Worm (Caenorhabditis elegans) whole organism, L2 larva: Measurements from ENCODE around the gene rpl-16.

Experiments
- C34F6.9 ChIP-seq: fragments of 150-350 bp; optimal IDR thresholded peaks from 2 replicates; lab custom pipeline; 2014; ENCODE audit warnings: missing biosample characterization, missing genetic modification characterization
- F13H6.1 ChIP-seq: sonication (generic microtip); optimal IDR thresholded peaks from 2 replicates; lab custom pipeline; 2016; ENCODE audit warnings: missing genetic modification characterization, missing compliant biosample characterization
- Y55F3AM.14 ChIP-seq: fragments of 200-800 bp; sonication (Bioruptor generic); optimal IDR thresholded peaks from 2 replicates; lab custom pipeline; 2018; ENCODE audit warnings: mild to moderate bottlenecking, missing genetic modification characterization, missing compliant biosample characterization
- ZK546.5 ChIP-seq: sonication (generic microtip); optimal IDR thresholded peaks from 2 replicates; lab custom pipeline; 2017; ENCODE audit warnings: missing biosample characterization, missing genetic modification characterization
- alr-1 ChIP-seq: fragments of 150-350 bp; optimal IDR thresholded peaks from 2 replicates; lab custom pipeline; 2014; ENCODE audit warnings: missing biosample characterization, missing genetic modification characterization
- aly-2 ChIP-seq: fragments of 150-350 bp; optimal IDR thresholded peaks from 2 replicates; lab custom pipeline; 2014; ENCODE audit warnings: missing biosample characterization, missing genetic modification characterization
- ama-1 ChIP-seq: fragments of 150-350 bp; optimal IDR thresholded peaks from 2 replicates; lab custom pipeline; 2018; ENCODE audit warnings: inconsistent platforms
- ceh-16 ChIP-seq: fragments of 150-350 bp; optimal IDR thresholded peaks from 2 replicates; lab custom pipeline; 2014; ENCODE audit warnings: missing biosample characterization, missing genetic modification characterization
- egl-27 ChIP-seq: sonication (generic microtip); optimal IDR thresholded peaks from 3 replicates; lab custom pipeline; 2017; ENCODE audit warnings: missing biosample characterization, missing genetic modification reagents, missing genetic modification characterization
- elt-1 ChIP-seq: fragments of 150-350 bp; optimal IDR thresholded peaks from 2 replicates; lab custom pipeline; 2014; ENCODE audit warnings: missing biosample characterization, missing genetic modification characterization
- elt-3 ChIP-seq: sonication (generic microtip); optimal IDR thresholded peaks from 2 replicates; lab custom pipeline; 2017; ENCODE audit warnings: missing biosample characterization, missing genetic modification characterization
- fos-1 ChIP-seq: fragments of 150-350 bp; optimal IDR thresholded peaks from 2 replicates; lab custom pipeline; 2014; ENCODE audit warnings: missing biosample characterization, missing genetic modification characterization
- lin-11 ChIP-seq: fragments of 150-350 bp; sonication (generic microtip); optimal IDR thresholded peaks from 2 replicates; lab custom pipeline; 2014; ENCODE audit warnings: missing biosample characterization, missing genetic modification characterization, inconsistent platforms, mixed read lengths
- lin-39 ChIP-seq: fragments of 150-350 bp; optimal IDR thresholded peaks from 2 replicates; lab custom pipeline; 2014; ENCODE audit warnings: missing biosample characterization, missing genetic modification reagents, missing genetic modification characterization
- lsy-2 ChIP-seq, 2 experiments: fragments of 150-350 bp in 1 of 2; sonication (generic microtip) in 1 of 2; optimal IDR thresholded peaks; 2 replicates each; lab custom pipeline; 2014 to 2017; ENCODE audit warnings: missing biosample characterization in 2 of 2, missing genetic modification characterization in 2 of 2
- mab-5 ChIP-seq: fragments of 150-350 bp; optimal IDR thresholded peaks from 2 replicates; lab custom pipeline; 2014; ENCODE audit warnings: missing biosample characterization, missing genetic modification characterization
- mbf-1 ChIP-seq: sonication (generic microtip); optimal IDR thresholded peaks from 2 replicates; lab custom pipeline; 2017; ENCODE audit warnings: missing biosample characterization, missing genetic modification characterization
- nhr-10 ChIP-seq: sonication (generic microtip); optimal IDR thresholded peaks from 2 replicates; lab custom pipeline; 2017; ENCODE audit warnings: missing biosample characterization, missing genetic modification characterization
- nhr-12 ChIP-seq: fragments of 150-350 bp; optimal IDR thresholded peaks from 2 replicates; lab custom pipeline; 2014; ENCODE audit warnings: missing biosample characterization, missing genetic modification characterization
- nhr-21 ChIP-seq: fragments of 150-350 bp; optimal IDR thresholded peaks from 2 replicates; lab custom pipeline; 2014; ENCODE audit warnings: missing biosample characterization, missing genetic modification characterization
- nhr-237 ChIP-seq: fragments of 150-350 bp; optimal IDR thresholded peaks from 2 replicates; lab custom pipeline; 2014; ENCODE audit warnings: missing biosample characterization, missing genetic modification characterization
- nhr-25 ChIP-seq: fragments of 150-350 bp; sonication (generic microtip); optimal IDR thresholded peaks from 3 replicates; lab custom pipeline; 2014; ENCODE audit warnings: missing biosample characterization, missing genetic modification characterization
- nhr-6 ChIP-seq: fragments of 150-350 bp; optimal IDR thresholded peaks from 2 replicates; lab custom pipeline; 2014; ENCODE audit warnings: missing biosample characterization, missing genetic modification characterization
- nhr-77 ChIP-seq: fragments of 150-350 bp; optimal IDR thresholded peaks from 2 replicates; lab custom pipeline; 2014; ENCODE audit warnings: missing biosample characterization, missing genetic modification characterization
- peb-1 ChIP-seq: fragments of 150-350 bp; optimal IDR thresholded peaks from 2 replicates; lab custom pipeline; 2014; ENCODE audit warnings: missing biosample characterization, missing genetic modification characterization
- skn-1 ChIP-seq: sonication (generic microtip); optimal IDR thresholded peaks from 2 replicates; lab custom pipeline; 2017; ENCODE audit warnings: missing biosample characterization, missing genetic modification characterization
- sma-3 ChIP-seq: sonication (generic microtip); optimal IDR thresholded peaks from 2 replicates; lab custom pipeline; 2016; ENCODE audit warnings: missing genetic modification reagents, missing genetic modification characterization, missing compliant biosample characterization
- sma-9 ChIP-seq, 2 experiments: fragments of 150-350 bp in 1 of 2; sonication (generic microtip) in 1 of 2; optimal IDR thresholded peaks; 2 replicates each; lab custom pipeline; 2014 to 2016; ENCODE audit warnings: missing genetic modification characterization in 2 of 2, mild to moderate bottlenecking in 1 of 2, missing biosample characterization in 1 of 2, missing compliant biosample characterization in 1 of 2, missing genetic modification reagents in 1 of 2, moderate library complexity in 1 of 2
- snpc-4 ChIP-seq: fragments of 150-350 bp; optimal IDR thresholded peaks from 2 replicates; lab custom pipeline; 2014; ENCODE audit warnings: missing biosample characterization, missing genetic modification characterization
- unc-55 ChIP-seq: fragments of 150-350 bp; sonication (generic microtip); optimal IDR thresholded peaks from 3 replicates; lab custom pipeline; 2014; ENCODE audit warnings: missing biosample characterization, missing genetic modification reagents, missing genetic modification characterization
- unc-62 ChIP-seq: fragments of 150-350 bp; optimal IDR thresholded peaks from 2 replicates; lab custom pipeline; 2014; ENCODE audit warnings: missing biosample characterization, missing genetic modification reagents, missing genetic modification characterization
- zag-1 ChIP-seq: fragments of 150-350 bp; optimal IDR thresholded peaks from 2 replicates; lab custom pipeline; 2014; ENCODE audit warnings: missing biosample characterization, missing genetic modification characterization
- ztf-1 ChIP-seq: fragments of 200-800 bp; sonication (Bioruptor generic); conservative IDR thresholded peaks from 2 replicates; pipeline ENCODE4 v1.3.6; 2022; ENCODE audit warnings: missing genetic modification characterization, missing compliant biosample characterization
- ztf-4 ChIP-seq: fragments of 150-350 bp; optimal IDR thresholded peaks from 2 replicates; lab custom pipeline; 2014; ENCODE audit warnings: missing biosample characterization, missing genetic modification characterization

rpl-16 gene

ce11 chrIII:3503286-3503685, at the start of gene rpl-16:
TSS of gene rpl-16 (minus strand) at chrIII:3503604.
- TF ChIP-seq fos-1 (tag; lab: Kevin White, UChicago) (no peak), unc-62 (GFP tag; lab: Kevin White, UChicago) (no peak), ama-1 (lab: Kevin White, UChicago) (no peak), egl-27 (tag; lab: Kevin White, UChicago) (no peak), lsy-2 (tag; optimal IDR thresholded peaks at IDR 0.05; lab: Kevin White, UChicago) (no peak), peb-1 (no peak), sma-9 (GFP tag; optimal IDR thresholded peaks at IDR 0.05; lab: Kevin White, UChicago) (no peak), sma-9 (tag; optimal IDR thresholded peaks at IDR 0.05; lab: Kevin White, UChicago) (no peak), snpc-4 (tag; lab: Kevin White, UChicago) (no peak), nhr-237 (tag; lab: Kevin White, UChicago) (no peak)
- TF ChIP-seq, all 48 proteins: peak for 0

- no peak for TF ChIP-seq zag-1 (tag; lab: Kevin White, UChicago)
- TF ChIP-seq sma-3 (GFP tag; lab: Kevin White, UChicago): no peak
- TF ChIP-seq nhr-77 (tag; lab: Kevin White, UChicago): no peak
- TF ChIP-seq aly-2: no peak
- no peak for TF ChIP-seq lin-11
- TF ChIP-seq, all 48 proteins: peak for 0
Measured at ce11 chrIII:3550364-3550763, 47.0 kb upstream of the rpl-16 start.

- TF ChIP-seq Y55F3AM.14 (GFP tag; lab: Kevin White, UChicago) (no peak), skn-1 (tag; lab: Kevin White, UChicago) (no peak), nhr-12 (tag; lab: Kevin White, UChicago) (no peak), egl-27 (tag; lab: Kevin White, UChicago) (no peak), nhr-10 (no peak), snpc-4 (tag; lab: Kevin White, UChicago) (no peak), ztf-4 (tag; lab: Kevin White, UChicago) (no peak), unc-55 (no peak), elt-3 (tag; lab: Kevin White, UChicago) (no peak), elt-1 (tag; lab: Kevin White, UChicago) (no peak), F13H6.1 (tag; lab: Kevin White, UChicago) (no peak), ztf-1 (GFP tag; lab: Robert Waterston, UW) (no peak), ama-1 (lab: Kevin White, UChicago) (no peak), lin-39 (tag; lab: Kevin White, UChicago) (no peak), ceh-16 (tag; lab: Kevin White, UChicago) (no peak)
Measured at ce11 chrIII:3549750-3550149, 46.3 kb upstream of the rpl-16 start, which contains the start of gene C54C6.5. TSS of gene C54C6.5 (minus strand) at chrIII:3549850.

- no peak for TF ChIP-seq lin-39 (tag; lab: Kevin White, UChicago)
- TF ChIP-seq mbf-1 (tag; lab: Kevin White, UChicago): no peak
- TF ChIP-seq C34F6.9: no peak
- TF ChIP-seq fos-1 (tag; lab: Kevin White, UChicago): no peak
- no peak for TF ChIP-seq ZK546.5 (tag; lab: Kevin White, UChicago)
- TF ChIP-seq nhr-21: no peak
- no peak for TF ChIP-seq mab-5 (tag; lab: Kevin White, UChicago)
- TF ChIP-seq nhr-25 (tag; lab: Kevin White, UChicago): no peak
Measured at ce11 chrIII:3548017-3548416, 44.6 kb upstream of the rpl-16 start, which contains the start of gene C54C6.11. TSS of gene C54C6.11 (plus strand) at chrIII:3548317.

ce11 chrIII:3546323-3546722, 42.9 kb upstream of the rpl-16 start, which contains the start of gene C54C6.7:
TSS of gene C54C6.7 (minus strand) at chrIII:3546423.
- no peak for TF ChIP-seq lin-39 (tag; lab: Kevin White, UChicago)
- TF ChIP-seq nhr-77 (tag; lab: Kevin White, UChicago): no peak
- TF ChIP-seq Y55F3AM.14 (GFP tag; lab: Kevin White, UChicago): no peak
- TF ChIP-seq nhr-6 (tag; lab: Kevin White, UChicago): no peak
- TF ChIP-seq alr-1 (tag; lab: Kevin White, UChicago): no peak
- TF ChIP-seq sma-3 (GFP tag; lab: Kevin White, UChicago): no peak
- no peak for TF ChIP-seq snpc-4 (tag; lab: Kevin White, UChicago)
- no peak for TF ChIP-seq sma-9 (GFP tag; optimal IDR thresholded peaks at IDR 0.05; lab: Kevin White, UChicago)
- no peak for TF ChIP-seq sma-9 (tag; optimal IDR thresholded peaks at IDR 0.05; lab: Kevin White, UChicago)
- no peak for TF ChIP-seq unc-62 (GFP tag; lab: Kevin White, UChicago)
- no peak for TF ChIP-seq ZK546.5 (tag; lab: Kevin White, UChicago)
- TF ChIP-seq nhr-237 (tag; lab: Kevin White, UChicago): no peak
- TF ChIP-seq nhr-10: no peak
- TF ChIP-seq nhr-12 (tag; lab: Kevin White, UChicago): no peak
- TF ChIP-seq, all 48 proteins: peak for 0
